Fruit fly (Drosophila melanogaster): ENCODE results near the gene rtp.
A peak's percentile ranks its signal among the peaks of the same experiment; 100 is the strongest.

The rtp gene

DNA sequence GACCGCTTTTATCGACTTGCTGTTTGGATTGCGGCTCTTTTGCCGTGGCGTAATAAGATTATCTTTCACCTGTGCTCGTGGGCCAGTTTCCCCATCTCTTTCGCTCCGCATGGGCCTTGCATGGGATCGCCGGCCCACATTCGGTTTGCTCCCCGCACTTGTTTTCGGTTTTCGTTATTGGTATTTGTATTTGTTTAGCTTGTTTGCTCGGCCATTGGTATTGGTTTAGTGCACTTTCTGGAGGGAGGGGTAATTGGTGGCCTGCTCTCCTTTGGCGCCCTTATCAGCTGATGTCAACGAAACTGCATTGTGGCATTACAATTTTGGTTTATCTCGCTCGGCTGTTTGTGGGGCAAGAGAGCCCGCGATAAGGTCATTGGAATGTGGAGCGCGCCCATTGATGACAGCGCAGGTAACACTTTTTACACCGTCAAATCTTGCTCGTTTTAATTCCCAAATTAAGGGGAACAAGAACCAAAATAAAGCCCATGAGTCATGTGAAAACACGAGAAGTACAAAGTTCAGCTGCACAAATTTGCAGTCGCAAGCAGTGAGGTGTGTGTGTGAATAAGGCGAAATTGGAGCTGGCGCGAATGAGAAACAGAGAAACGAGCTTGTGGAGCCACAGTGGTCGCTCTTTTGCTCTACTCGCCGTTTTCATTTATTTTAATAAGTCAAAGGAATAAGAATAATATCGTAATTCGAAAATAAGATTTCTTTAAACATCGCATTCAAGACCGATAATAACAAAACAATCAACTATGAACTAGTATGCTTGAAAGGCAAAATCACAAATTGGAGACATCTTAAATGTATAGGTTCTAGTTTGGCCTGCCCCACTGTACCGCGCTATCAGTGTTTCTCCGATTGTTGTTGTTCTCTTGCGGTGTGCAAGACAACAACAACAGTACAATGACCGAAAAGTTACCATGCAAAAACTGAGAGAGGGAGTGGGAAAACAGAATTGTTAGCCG lies 21.5 kb downstream of the rtp start (continued):
- peak; percentile 31; the same call in 1 of the 2 replicates for TF ChIP-seq gsb (GFP tag; IDR thresholded peaks at IDR 0.05)
- TF ChIP-seq CG17359 (tag; optimal IDR thresholded peaks at IDR 0.05), result peak; percentile 99
- peak; percentile 84 for TF ChIP-seq bigmax (GFP tag; optimal IDR thresholded peaks at IDR 0.05)
- peak; percentile 89 for TF ChIP-seq dimm (GFP tag; IDR thresholded peaks at IDR 0.05)
- peak; percentile 96 for TF ChIP-seq CG7786 (GFP tag; optimal IDR thresholded peaks at IDR 0.05)
- TF ChIP-seq CG4820 (GFP tag; optimal IDR thresholded peaks at IDR 0.05), result peak; percentile 96
- TF ChIP-seq CG3065 (GFP tag; optimal IDR thresholded peaks at IDR 0.05), result peak; percentile 99
- TF ChIP-seq Ets65A (GFP tag), result peak; percentile 92
- TF ChIP-seq tna (GFP tag; IDR thresholded peaks at IDR 0.05; ENCODE audit: partially characterized antibody), result no peak
- no peak for TF ChIP-seq al (GFP tag; IDR thresholded peaks at IDR 0.05)
- TF ChIP-seq run (tag; optimal IDR thresholded peaks at IDR 0.05), result peak; percentile 93
- peak; percentile 67 for TF ChIP-seq Fer2 (tag; optimal IDR thresholded peaks at IDR 0.05)
- TF ChIP-seq gce (GFP tag; IDR thresholded peaks at IDR 0.05), result peak; percentile 98
- peak; percentile 68 for TF ChIP-seq CG14441 (GFP tag; IDR thresholded peaks at IDR 0.05)
- TF ChIP-seq PHDP (tag; optimal IDR thresholded peaks at IDR 0.05), result peak; percentile 91
- no peak for TF ChIP-seq hb (GFP tag; IDR thresholded peaks at IDR 0.05; ENCODE audit: partially characterized antibody)
- peak; percentile 99 for TF ChIP-seq CG13123 (GFP tag; optimal IDR thresholded peaks at IDR 0.05)
- TF ChIP-seq prd (optimal IDR thresholded peaks at IDR 0.05), result no peak
- peak; percentile 91 for TF ChIP-seq prd (GFP tag; IDR thresholded peaks at IDR 0.05)
- no peak for TF ChIP-seq CG13287 (GFP tag; IDR thresholded peaks at IDR 0.05; ENCODE audit: partially characterized antibody)
- TF ChIP-seq lmd (GFP tag; IDR thresholded peaks at IDR 0.05), result peak; percentile 63
- peak; percentile 13 for TF ChIP-seq ab (GFP tag; optimal IDR thresholded peaks at IDR 0.05)
- peak; percentile 51 for TF ChIP-seq Deaf1 (tag; optimal IDR thresholded peaks at IDR 0.05)
- no peak for TF ChIP-seq Taf1 (GFP tag; IDR thresholded peaks at IDR 0.05)
- peak; percentile 75 for TF ChIP-seq CG4730 (GFP tag; IDR thresholded peaks at IDR 0.05)
- TF ChIP-seq E2f2 (GFP tag; IDR thresholded peaks at IDR 0.05), result peak; percentile 74
- peak; percentile 93 for TF ChIP-seq az2 (GFP tag; optimal IDR thresholded peaks at IDR 0.05)
- peak; percentile 94 for TF ChIP-seq CG12219 (GFP tag; optimal IDR thresholded peaks at IDR 0.05)
- TF ChIP-seq CG16813 (GFP tag; IDR thresholded peaks at IDR 0.05; ENCODE audit: partially characterized antibody), result no peak
- peak; percentile 98 for TF ChIP-seq CG10431 (GFP tag; optimal IDR thresholded peaks at IDR 0.05)
- TF ChIP-seq crp (GFP tag; optimal IDR thresholded peaks at IDR 0.05), result peak; percentile 25 to 74
- TF ChIP-seq Myb (GFP tag; optimal IDR thresholded peaks at IDR 0.05), result peak; percentile 82
- peak; percentile 47 for TF ChIP-seq CG32532 (GFP tag; IDR thresholded peaks at IDR 0.05)
- no peak for TF ChIP-seq Adf1 (GFP tag; IDR thresholded peaks at IDR 0.05)
- peak; percentile 77; the same call in 2 of the 4 replicates for TF ChIP-seq Gug (GFP tag; IDR thresholded peaks at IDR 0.05)
- TF ChIP-seq trem (tag; optimal IDR thresholded peaks at IDR 0.05), result peak; percentile 93
- peak; percentile 99 for TF ChIP-seq CG11723 (GFP tag; optimal IDR thresholded peaks at IDR 0.05)
- peak; percentile 96 for TF ChIP-seq Bdp1 (GFP tag; optimal IDR thresholded peaks at IDR 0.05)
- no peak for TF ChIP-seq lov (optimal IDR thresholded peaks at IDR 0.05)
- peak; percentile 99 for TF ChIP-seq lov (GFP tag; IDR thresholded peaks at IDR 0.05)
- TF ChIP-seq CG34376 (GFP tag; optimal IDR thresholded peaks at IDR 0.05), result no peak
- peak; percentile 96 for TF ChIP-seq Dad (GFP tag; optimal IDR thresholded peaks at IDR 0.05)
- TF ChIP-seq Xbp1 (GFP tag; optimal IDR thresholded peaks at IDR 0.05), result peak; percentile 86
- TF ChIP-seq CG11247 (GFP tag; IDR thresholded peaks at IDR 0.05), result peak; percentile 90
- TF ChIP-seq gt (GFP tag; IDR thresholded peaks at IDR 0.05), result peak; percentile 94
- peak; percentile 98 for TF ChIP-seq ken (GFP tag; IDR thresholded peaks at IDR 0.05)
- TF ChIP-seq BEAF-32 (GFP tag; optimal IDR thresholded peaks at IDR 0.05), result no peak
- peak; percentile 82 for TF ChIP-seq CG34422 (GFP tag; IDR thresholded peaks at IDR 0.05)
- TF ChIP-seq CG7963 (GFP tag; IDR thresholded peaks at IDR 0.05; ENCODE audit: partially characterized antibody), result no peak
